Worm (Caenorhabditis elegans) whole organism, L4 larva: Measurements from ENCODE around the gene nlp-78.

Source experiments
- aly-2 ChIP-seq: sonication (generic microtip); optimal IDR thresholded peaks from 2 replicates; lab custom pipeline; 2018; ENCODE audit warnings: missing biosample characterization, missing genetic modification characterization
- attf-4 ChIP-seq: sonication (generic microtip); optimal IDR thresholded peaks from 3 replicates; lab custom pipeline; 2017; ENCODE audit warnings: missing biosample characterization, missing genetic modification characterization
- daf-12 ChIP-seq: fragments of 150-350 bp; optimal IDR thresholded peaks from 2 replicates; lab custom pipeline; 2014; ENCODE audit warnings: missing biosample characterization, missing genetic modification reagents, missing genetic modification characterization
- fos-1 ChIP-seq: fragments of 150-350 bp; optimal IDR thresholded peaks from 2 replicates; lab custom pipeline; 2014; ENCODE audit warnings: missing biosample characterization, missing genetic modification characterization
- lim-7 ChIP-seq: fragments of 200-800 bp; sonication (Bioruptor generic); IDR thresholded peaks from 2 replicates; pipeline ENCODE4 v1.3.6; 2022; ENCODE audit warnings: missing genetic modification characterization, missing compliant biosample characterization
- lsy-2 ChIP-seq, 2 experiments: fragments of 150-350 bp in 1 of 2; sonication (generic microtip) in 1 of 2; optimal IDR thresholded peaks; 2 replicates each; lab custom pipeline; 2014 to 2017; ENCODE audit warnings: missing biosample characterization in 2 of 2, missing genetic modification characterization in 2 of 2
- nhr-111 ChIP-seq: fragments of 200-800 bp; sonication (Bioruptor generic); optimal IDR thresholded peaks from 2 replicates; lab custom pipeline; 2018; ENCODE audit warnings: mild to moderate bottlenecking, missing genetic modification characterization, missing compliant biosample characterization
- nhr-28 ChIP-seq: fragments of 150-350 bp; optimal IDR thresholded peaks from 2 replicates; lab custom pipeline; 2014; ENCODE audit warnings: missing biosample characterization, missing genetic modification characterization
- rbr-2 ChIP-seq: sonication (generic microtip); optimal IDR thresholded peaks from 2 replicates; lab custom pipeline; 2016; ENCODE audit warnings: missing genotype, missing genetic modification characterization, missing compliant biosample characterization
- saeg-2 ChIP-seq: fragments of 200-800 bp; sonication (Bioruptor generic); IDR thresholded peaks from 2 replicates; pipeline ENCODE4 v1.3.6; 2022; ENCODE audit warnings: missing genetic modification reagents, missing genetic modification characterization, missing compliant biosample characterization
- ztf-11 ChIP-seq: fragments of 150-350 bp; optimal IDR thresholded peaks from 2 replicates; lab custom pipeline; 2014; ENCODE audit warnings: missing biosample characterization, missing genetic modification characterization

DNA sequence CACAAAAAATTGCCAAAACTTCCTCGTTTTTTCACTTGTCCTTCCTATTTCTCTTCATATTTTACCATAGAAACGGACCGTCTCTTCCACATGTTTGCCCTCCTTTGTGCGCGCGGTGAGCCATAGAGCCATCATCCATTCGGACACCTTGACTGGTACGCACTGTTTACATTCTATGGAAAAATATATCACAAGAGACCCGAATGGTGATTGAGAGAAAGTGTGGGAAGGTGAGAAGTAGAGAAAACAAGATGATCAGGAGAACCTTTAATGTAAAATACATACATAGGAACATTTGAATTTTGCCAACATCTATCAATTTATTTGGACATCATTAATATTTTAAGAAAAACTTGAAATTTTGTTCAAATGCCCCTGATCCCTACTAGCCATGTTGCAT is 49.9 kb downstream of the nlp-78 start:
- TF ChIP-seq daf-12 (tag; lab: Kevin White, UChicago) = no peak
- TF ChIP-seq saeg-2 (GFP tag; lab: Robert Waterston, UW) = no peak
- no peak for TF ChIP-seq nhr-111 (GFP tag; lab: Kevin White, UChicago)
- no peak for TF ChIP-seq lsy-2 (tag; optimal IDR thresholded peaks at IDR 0.05; lab: Kevin White, UChicago)
- no peak for TF ChIP-seq ztf-11 (tag; lab: Kevin White, UChicago)
- no peak for TF ChIP-seq aly-2
- TF ChIP-seq attf-4 (tag; lab: Kevin White, UChicago) = no peak
- no peak for TF ChIP-seq fos-1 (tag; lab: Kevin White, UChicago)
- no peak for TF ChIP-seq rbr-2 (tag; lab: Kevin White, UChicago)
- TF ChIP-seq lim-7 (GFP tag; lab: Robert Waterston, UW) = no peak
- no peak for TF ChIP-seq nhr-28 (tag; lab: Kevin White, UChicago)
